Worm (Caenorhabditis elegans) whole organism, mixed stage, embryonic: ENCODE data around the gene gst-28.
"Not testable (repeated sequence)": the region's sequence is repeated elsewhere in the genome, so short reads cannot be mapped to it uniquely, and the experiment has no call there.

Experiments
- M03D4.4 ChIP-seq: sonication (generic microtip); optimal IDR thresholded peaks from 2 replicates; lab custom pipeline; 2017; ENCODE audit warnings: mild to moderate bottlenecking, missing genetic modification characterization, missing compliant biosample characterization
- blmp-1 ChIP-seq: fragments of 150-350 bp; optimal IDR thresholded peaks from 2 replicates; lab custom pipeline; 2014; ENCODE audit warnings: missing biosample characterization, missing genetic modification characterization
- ceh-43 ChIP-seq: fragments of 200-800 bp; sonication (Bioruptor generic); optimal IDR thresholded peaks from 2 replicates; lab custom pipeline; 2018; ENCODE audit warnings: mild to moderate bottlenecking, missing genetic modification characterization, moderate library complexity, missing compliant biosample characterization
- ces-1 ChIP-seq: fragments of 150-350 bp; optimal IDR thresholded peaks from 2 replicates; lab custom pipeline; 2014; ENCODE audit warnings: missing biosample characterization, missing genetic modification reagents, missing genetic modification characterization
- cnd-1 ChIP-seq: fragments of 200-800 bp; sonication (Bioruptor generic); optimal IDR thresholded peaks from 2 replicates; lab custom pipeline; 2018; ENCODE audit warnings: mild to moderate bottlenecking, missing genetic modification characterization, missing compliant biosample characterization
- drap-1 ChIP-seq: fragments of 200-800 bp; sonication (Bioruptor generic); optimal IDR thresholded peaks from 3 replicates; lab custom pipeline; 2018; ENCODE audit warnings: mild to moderate bottlenecking, missing genetic modification characterization, missing compliant biosample characterization
- elt-1 ChIP-seq: sonication (generic microtip); optimal IDR thresholded peaks from 2 replicates; lab custom pipeline; 2017; ENCODE audit warnings: missing genetic modification characterization, mild to moderate bottlenecking, missing compliant biosample characterization, antibody characterized with exemption, moderate library complexity, borderline replicate concordance; ENCODE audit not compliant: insufficient read depth
- elt-3 ChIP-seq: fragments of 150-350 bp; optimal IDR thresholded peaks from 2 replicates; lab custom pipeline; 2014; ENCODE audit warnings: missing biosample characterization, missing genetic modification characterization
- flh-1 ChIP-seq: fragments of 200-800 bp; sonication (Bioruptor generic); optimal IDR thresholded peaks from 2 replicates; lab custom pipeline; 2018; ENCODE audit warnings: mild to moderate bottlenecking, missing genetic modification characterization, moderate library complexity, missing compliant biosample characterization
- ham-2 ChIP-seq: fragments of 200-800 bp; sonication (Bioruptor generic); optimal IDR thresholded peaks from 2 replicates; lab custom pipeline; 2018; ENCODE audit warnings: mild to moderate bottlenecking, missing genetic modification characterization, missing compliant biosample characterization
- hlh-1 ChIP-seq: fragments of 150-350 bp; optimal IDR thresholded peaks from 2 replicates; lab custom pipeline; 2014; ENCODE audit warnings: missing biosample characterization, missing genetic modification reagents, missing genetic modification characterization
- lin-13 ChIP-seq: fragments of 150-350 bp; optimal IDR thresholded peaks from 2 replicates; lab custom pipeline; 2014; ENCODE audit warnings: missing biosample characterization, missing genetic modification characterization
- lin-32 ChIP-seq: fragments of 200-800 bp; sonication (Bioruptor generic); optimal IDR thresholded peaks from 2 replicates; lab custom pipeline; 2018; ENCODE audit warnings: mild to moderate bottlenecking, missing genetic modification characterization, missing compliant biosample characterization
- mab-5 ChIP-seq: fragments of 150-350 bp; optimal IDR thresholded peaks from 2 replicates; lab custom pipeline; 2014; ENCODE audit warnings: missing biosample characterization, missing genetic modification characterization
- mep-1 ChIP-seq: fragments of 150-350 bp; optimal IDR thresholded peaks from 2 replicates; lab custom pipeline; 2017; ENCODE audit warnings: missing biosample characterization, missing genetic modification reagents, missing genetic modification characterization, inconsistent platforms
- nhr-237 ChIP-seq: fragments of 150-350 bp; optimal IDR thresholded peaks from 2 replicates; lab custom pipeline; 2014; ENCODE audit warnings: missing biosample characterization, missing genetic modification characterization
- pha-4 ChIP-seq: fragments of 150-350 bp; optimal IDR thresholded peaks from 2 replicates; lab custom pipeline; 2018; ENCODE audit warnings: missing biosample characterization, missing genetic modification reagents, missing genetic modification characterization
- sem-2 ChIP-seq: fragments of 200-800 bp; sonication (Bioruptor generic); optimal IDR thresholded peaks from 2 replicates; lab custom pipeline; 2018; ENCODE audit warnings: mild to moderate bottlenecking, missing genetic modification characterization, missing compliant biosample characterization
- snpc-4 ChIP-seq: fragments of 150-350 bp; optimal IDR thresholded peaks from 2 replicates; lab custom pipeline; 2014; ENCODE audit warnings: missing biosample characterization, missing genetic modification characterization
- sptf-1 ChIP-seq: sonication (generic microtip); optimal IDR thresholded peaks from 2 replicates; lab custom pipeline; 2017; ENCODE audit warnings: mild to moderate bottlenecking, missing genetic modification characterization, moderate library complexity, missing compliant biosample characterization
- tbx-8 ChIP-seq: fragments of 200-800 bp; sonication (Bioruptor generic); optimal IDR thresholded peaks from 2 replicates; lab custom pipeline; 2018; ENCODE audit warnings: mild to moderate bottlenecking, missing genetic modification characterization, moderate library complexity, missing compliant biosample characterization
- unc-120 ChIP-seq: sonication (generic microtip); optimal IDR thresholded peaks from 2 replicates; lab custom pipeline; 2017; ENCODE audit warnings: missing genetic modification characterization, missing compliant biosample characterization; ENCODE audit not compliant: poor library complexity, severe bottlenecking
- unc-39 ChIP-seq: fragments of 150-350 bp; optimal IDR thresholded peaks from 2 replicates; lab custom pipeline; 2014; ENCODE audit warnings: missing biosample characterization, missing genetic modification characterization
- unc-62 ChIP-seq: fragments of 150-350 bp; optimal IDR thresholded peaks from 2 replicates; lab custom pipeline; 2014; ENCODE audit warnings: missing biosample characterization, missing genetic modification reagents, missing genetic modification characterization
- zip-8 ChIP-seq: fragments of 150-350 bp; optimal IDR thresholded peaks from 2 replicates; lab custom pipeline; 2014; ENCODE audit warnings: missing biosample characterization, missing genetic modification characterization
- ztf-11 ChIP-seq: fragments of 150-350 bp; optimal IDR thresholded peaks from 2 replicates; lab custom pipeline; 2014; ENCODE audit warnings: missing biosample characterization, missing genetic modification characterization

Gene gst-28

DNA sequence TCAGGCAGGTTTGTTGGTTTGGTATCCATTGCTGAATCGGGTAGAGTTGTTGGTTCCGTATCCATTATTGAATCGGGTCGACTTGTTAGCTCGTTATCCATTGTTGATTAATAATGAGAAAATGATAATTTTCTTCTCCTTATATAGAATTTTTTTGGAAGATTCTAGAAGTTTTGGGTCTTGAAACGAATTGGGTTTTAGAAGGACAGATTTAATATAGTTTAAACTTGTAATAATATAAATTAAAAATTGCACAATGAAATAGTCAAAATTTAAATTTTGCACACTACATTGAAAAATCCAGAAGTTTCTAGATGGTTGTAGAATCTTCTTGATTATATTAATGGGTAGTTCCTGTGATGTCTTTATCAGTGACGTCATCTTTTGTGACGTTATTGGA is 26.5 kb downstream of the gst-28 start, which contains the start of gene Y53F4B.26:
Y53F4B.26 (minus strand) TSS at position 101 of the 400 bp plus-strand sequence.
- not testable (repeated sequence) for TF ChIP-seq snpc-4, unc-120, blmp-1 (tag; lab: Kevin White, UChicago)
- TF ChIP-seq, all 35 proteins: peak for 0; not testable (repeated sequence) for 35

DNA sequence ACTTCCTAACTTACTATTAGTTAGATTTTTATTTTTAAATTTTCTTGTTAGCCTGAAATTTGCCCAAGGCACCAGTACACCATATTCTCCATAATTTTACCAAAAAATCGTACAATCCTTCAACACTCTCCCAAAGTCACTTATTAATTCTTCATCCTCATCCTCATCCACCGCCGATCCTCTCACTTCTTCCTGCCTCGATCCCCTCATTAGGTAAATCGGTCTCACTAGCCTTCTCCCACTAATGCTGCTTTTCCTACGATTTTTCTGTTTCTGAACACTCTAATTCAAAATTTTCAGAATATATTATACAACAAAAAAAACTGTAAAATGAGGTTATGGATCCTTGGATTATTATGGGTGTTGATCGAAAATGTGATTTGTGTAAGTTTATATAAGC is 31.5 kb downstream of the gst-28 start, which contains the start of gene Y53F4B.25:
Y53F4B.25 (plus strand) TSS at position 301 of the 400 bp plus-strand sequence.
- TF ChIP-seq mab-5: no peak
- TF ChIP-seq tbx-8 (GFP tag; lab: Kevin White, UChicago): no peak
- no peak for TF ChIP-seq sem-2 (GFP tag; lab: Kevin White, UChicago)
- no peak for TF ChIP-seq zip-8 (tag; lab: Kevin White, UChicago)
- TF ChIP-seq ces-1 (GFP tag; lab: Kevin White, UChicago): no peak
- no peak for TF ChIP-seq flh-1 (GFP tag; lab: Kevin White, UChicago)
- TF ChIP-seq lin-13 (tag; lab: Kevin White, UChicago): no peak
- no peak for TF ChIP-seq pha-4 (tag; lab: Kevin White, UChicago)
- no peak for TF ChIP-seq unc-39 (tag; lab: Kevin White, UChicago)
- TF ChIP-seq ceh-43 (GFP tag; lab: Kevin White, UChicago): no peak
- TF ChIP-seq hlh-1 (tag; lab: Kevin White, UChicago): no peak
- TF ChIP-seq sptf-1 (tag; lab: Kevin White, UChicago): no peak
- TF ChIP-seq drap-1 (GFP tag; lab: Kevin White, UChicago): no peak
- TF ChIP-seq elt-1: no peak
- no peak for TF ChIP-seq blmp-1 (tag; lab: Kevin White, UChicago)
- no peak for TF ChIP-seq ham-2
- TF ChIP-seq snpc-4 (tag; lab: Kevin White, UChicago): no peak
- no peak for TF ChIP-seq M03D4.4 (tag; lab: Kevin White, UChicago)
- no peak for TF ChIP-seq cnd-1

DNA sequence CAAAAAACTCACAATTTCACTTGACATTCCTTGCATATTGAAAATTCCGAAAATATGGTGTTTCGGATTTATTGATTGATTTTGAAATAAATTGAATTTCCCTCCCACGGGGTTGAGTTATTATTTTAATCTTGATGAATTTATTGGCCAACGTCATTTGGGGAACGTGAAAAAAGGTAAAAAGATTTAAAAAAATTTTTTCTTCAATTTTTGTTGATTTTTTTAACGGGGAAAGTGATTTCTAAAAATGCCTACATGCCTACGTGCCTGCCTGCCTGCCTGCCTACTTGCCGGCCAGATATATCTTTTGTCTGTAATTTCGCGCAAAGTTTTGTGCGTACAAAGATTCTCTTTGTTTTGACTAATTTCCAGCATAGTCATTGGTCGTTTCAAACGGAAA is 33.0 kb downstream of the gst-28 start, which contains the start of gene Y53F4B.24:
Y53F4B.24 (minus strand) TSS at position 101 of the 400 bp plus-strand sequence.
- no peak for TF ChIP-seq mep-1 (tag; lab: Kevin White, UChicago)
- TF ChIP-seq, all 35 proteins: peak for 0

DNA sequence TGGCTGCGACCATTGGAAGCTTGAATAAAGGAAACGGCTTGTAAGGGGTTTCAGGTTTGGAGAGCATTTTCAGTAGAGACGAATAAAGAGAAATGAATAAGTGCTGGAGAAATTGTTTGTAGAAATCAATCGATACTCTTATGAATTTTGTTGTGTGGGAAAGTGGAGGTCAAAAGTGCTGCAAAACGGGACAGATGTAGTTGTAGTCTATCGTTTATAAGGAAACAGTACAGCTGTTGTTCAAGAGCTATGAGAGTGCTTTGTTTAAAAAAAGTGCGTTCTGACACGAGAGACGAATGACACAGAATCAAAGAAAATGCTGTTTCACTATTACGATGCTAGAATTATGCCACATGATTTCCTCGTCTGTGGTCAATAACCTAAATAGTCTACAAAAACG is 36.9 kb downstream of the gst-28 start, which contains the start of gene Y53F4B.62:
Y53F4B.62 (minus strand) TSS at position 101 of the 400 bp plus-strand sequence.
- no peak for TF ChIP-seq zip-8 (tag; lab: Kevin White, UChicago)
- no peak for TF ChIP-seq ces-1 (GFP tag; lab: Kevin White, UChicago)
- no peak for TF ChIP-seq sem-2 (GFP tag; lab: Kevin White, UChicago)
- no peak for TF ChIP-seq elt-3 (tag; lab: Kevin White, UChicago)
- TF ChIP-seq, all 35 proteins: peak for 0

DNA sequence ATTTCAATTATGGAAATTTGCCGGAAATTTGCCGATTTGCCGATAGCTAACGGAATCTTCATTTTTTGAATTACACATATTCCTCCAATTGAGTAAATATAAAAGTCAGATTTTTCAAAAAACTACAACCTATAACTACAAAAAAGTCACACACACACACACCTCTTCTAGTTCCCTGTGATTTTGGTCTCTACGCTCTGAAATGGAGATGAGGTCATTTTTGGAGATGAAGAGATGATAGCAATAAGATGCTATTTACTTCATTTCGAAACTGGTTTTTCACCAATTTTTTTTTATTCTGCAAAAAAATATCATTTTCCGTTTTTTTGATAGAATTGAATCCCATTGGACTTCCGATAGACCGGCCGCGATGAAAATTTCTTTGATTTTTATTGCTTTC is 43.2 kb downstream of the gst-28 start, which contains the start of gene Y53F4B.23:
Y53F4B.23 (plus strand) TSS at position 312 of the 400 bp plus-strand sequence.
- TF ChIP-seq hlh-1 (tag; lab: Kevin White, UChicago): no peak
- no peak for TF ChIP-seq nhr-237 (tag; lab: Kevin White, UChicago)
- TF ChIP-seq sptf-1 (tag; lab: Kevin White, UChicago): no peak
- no peak for TF ChIP-seq unc-39 (tag; lab: Kevin White, UChicago)
- TF ChIP-seq mep-1 (tag; lab: Kevin White, UChicago): no peak
- TF ChIP-seq flh-1 (GFP tag; lab: Kevin White, UChicago): no peak
- TF ChIP-seq sem-2 (GFP tag; lab: Kevin White, UChicago): no peak
- TF ChIP-seq ztf-11 (tag; lab: Kevin White, UChicago): no peak
- no peak for TF ChIP-seq lin-32 (GFP tag; lab: Kevin White, UChicago)
- no peak for TF ChIP-seq cnd-1
- TF ChIP-seq unc-62: no peak
- TF ChIP-seq snpc-4 (tag; lab: Kevin White, UChicago): no peak
- no peak for TF ChIP-seq ham-2
- TF ChIP-seq tbx-8 (GFP tag; lab: Kevin White, UChicago): no peak
- no peak for TF ChIP-seq ces-1 (GFP tag; lab: Kevin White, UChicago)
- no peak for TF ChIP-seq mab-5
